Worm (Caenorhabditis elegans) whole organism, young adult: ENCODE results near the gene bath-19.
"Not testable (repeated sequence)": the region's sequence is repeated elsewhere in the genome, so short reads cannot be mapped to it uniquely, and the experiment has no call there.

Experiments
- ZK185.1 ChIP-seq: sonication (generic microtip); optimal IDR thresholded peaks from 2 replicates; lab custom pipeline; 2016; ENCODE audit warnings: mild to moderate bottlenecking, missing genetic modification characterization, missing compliant biosample characterization; ENCODE audit not compliant: poor library complexity, severe bottlenecking
- ceh-100 ChIP-seq: fragments of 200-800 bp; sonication (Bioruptor generic); IDR thresholded peaks from 2 replicates; pipeline ENCODE4 v1.3.6; 2022; ENCODE audit warnings: missing genetic modification reagents, missing genetic modification characterization, missing compliant biosample characterization
- fkh-3 ChIP-seq: sonication (generic microtip); optimal IDR thresholded peaks from 2 replicates; lab custom pipeline; 2016; ENCODE audit warnings: mild to moderate bottlenecking, missing genetic modification characterization, missing compliant biosample characterization
- snpc-4 ChIP-seq, 5 experiments: fragments of 150-350 bp in 1 of 5; sonication (generic microtip) in 4 of 5; optimal IDR thresholded peaks; 2 replicates each; lab custom pipeline; 2014 to 2018; ENCODE audit warnings: missing genetic modification characterization in 5 of 5, missing biosample characterization in 3 of 5, antibody characterized with exemption in 2 of 5, mild to moderate bottlenecking in 2 of 5, missing compliant biosample characterization in 2 of 5, missing genotype in 2 of 5, moderate library complexity in 2 of 5, missing genetic modification reagents in 1 of 5

ce11 chrII:2000720-2001119 is 38.5 kb downstream of the bath-19 start, which contains the start of gene ceh-84:
- not testable (repeated sequence) for TF ChIP-seq ceh-100; snpc-4 (GFP tag; optimal IDR thresholded peaks at IDR 0.05; lab: Kevin White, UChicago); snpc-4 (tag; optimal IDR thresholded peaks at IDR 0.05; lab: Kevin White, UChicago); fkh-3; ZK185.1 (tag; lab: Kevin White, UChicago)
